Worm (Caenorhabditis elegans): ENCODE measurements around the gene T13C5.6.

DNA sequence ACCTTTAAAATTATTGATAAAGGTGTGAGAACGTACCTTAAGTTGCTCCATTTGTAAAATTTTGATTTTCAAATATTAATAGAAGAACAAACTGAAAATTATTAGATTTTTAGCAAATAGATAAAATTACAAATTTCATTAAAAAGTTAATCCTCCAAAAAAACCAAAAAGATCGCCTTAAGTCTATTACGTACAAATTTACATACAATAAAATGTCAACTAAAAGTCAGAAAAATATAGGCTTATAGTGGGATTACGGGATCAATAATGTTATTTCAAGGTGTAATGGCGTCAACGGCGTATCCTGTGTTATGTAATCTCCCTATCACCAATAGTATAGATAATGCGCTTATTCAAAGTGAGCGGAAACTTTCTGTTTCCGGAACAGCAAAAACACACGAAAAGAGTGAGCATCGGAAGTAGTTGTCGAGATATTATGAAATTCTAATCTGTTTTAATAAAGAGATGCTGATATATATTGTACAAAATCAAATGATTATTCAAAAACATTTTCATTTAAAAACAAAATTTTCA is 13.2 kb downstream of the T13C5.6 start, which contains the start of gene ceh-54:
- TF ChIP-seq snpc-4 (tag; optimal IDR thresholded peaks at IDR 0.05) (no peak), sem-2 (GFP tag; optimal IDR thresholded peaks at IDR 0.05) (no peak), unc-39 (tag; optimal IDR thresholded peaks at IDR 0.05) (no peak), pha-4 (tag; optimal IDR thresholded peaks at IDR 0.05) (no peak), ces-1 (GFP tag; optimal IDR thresholded peaks at IDR 0.05) (no peak), mab-5 (tag; optimal IDR thresholded peaks at IDR 0.05) (no peak), ceh-43 (GFP tag; optimal IDR thresholded peaks at IDR 0.05) (no peak), unc-62 (GFP tag; optimal IDR thresholded peaks at IDR 0.05) (no peak), flh-1 (GFP tag; optimal IDR thresholded peaks at IDR 0.05) (no peak), lin-32 (GFP tag; optimal IDR thresholded peaks at IDR 0.05) (no peak), mep-1 (tag; optimal IDR thresholded peaks at IDR 0.05) (no peak), lsy-2 (tag; optimal IDR thresholded peaks at IDR 0.05) (no peak)
